ENCODE assay signal across 2 fruit fly cellular contexts in genomic region chr2L:4626994-4627393, dm6.
A peak's percentile ranks its signal among the peaks of the same experiment; 100 is the strongest.
TF ChIP-seq lines count a peak whose summit lies in the region.

No protein-coding gene starts in this region.

- TF ChIP-seq CTCF in whole organism, embryonic (GFP tag; optimal IDR thresholded peaks at IDR 0.05; lab: Kevin White, UChicago), result no peak

TF ChIP-seq in whole organism, embryonic, 481 proteins besides CTCF, POLR2A, EP300 and RAD21:
- no peak for TF ChIP-seq Fer2 (tag; optimal IDR thresholded peaks at IDR 0.05; lab: Kevin White, UChicago)
- no peak for TF ChIP-seq twi (tag; optimal IDR thresholded peaks at IDR 0.05; lab: Kevin White, UChicago)
- TF ChIP-seq Atf-2 (GFP tag; optimal IDR thresholded peaks at IDR 0.05; lab: Kevin White, UChicago), result no peak
- TF ChIP-seq seq (GFP tag; IDR thresholded peaks at IDR 0.05; lab: Robert Waterston, UW), result no peak
- no peak for TF ChIP-seq CG15601 (tag; optimal IDR thresholded peaks at IDR 0.05; lab: Kevin White, UChicago)
- TF ChIP-seq Ets65A (GFP tag; lab: Kevin White, UChicago), result peak; percentile 64
- no peak for TF ChIP-seq ap (GFP tag; IDR thresholded peaks at IDR 0.05; lab: Robert Waterston, UW)
- peak; percentile 6 for TF ChIP-seq D19B (GFP tag; optimal IDR thresholded peaks at IDR 0.05; lab: Kevin White, UChicago)

TF ChIP-seq in whole organism, prepupa, 60 proteins besides CTCF, POLR2A, EP300 and RAD21:
- TF ChIP-seq Eip78C (GFP tag; lab: Kevin White, UChicago) (peak; percentile 11), Sox102F (GFP tag; optimal IDR thresholded peaks at IDR 0.05; lab: Kevin White, UChicago) (no peak), CG11902 (GFP tag; optimal IDR thresholded peaks at IDR 0.05; lab: Kevin White, UChicago) (no peak), ss (GFP tag; optimal IDR thresholded peaks at IDR 0.05; lab: Kevin White, UChicago) (peak in 1 of 2 experiments; percentile 92)
